Worm (Caenorhabditis elegans) whole organism, young adult: ENCODE measurements around the gene pdi-6.

Source experiments
- B0019.2 ChIP-seq: fragments of 200-800 bp; sonication (Bioruptor generic); conservative IDR thresholded peaks from 2 replicates; pipeline ENCODE4 v1.3.6; 2022; ENCODE audit warnings: missing genetic modification reagents, missing genetic modification characterization, missing compliant biosample characterization
- B0261.1 ChIP-seq: sonication (generic microtip); optimal IDR thresholded peaks from 2 replicates; lab custom pipeline; 2016; ENCODE audit warnings: mild to moderate bottlenecking, missing genetic modification characterization, moderate library complexity, missing compliant biosample characterization
- C17E4.6 ChIP-seq: fragments of 200-800 bp; sonication (Bioruptor generic); IDR thresholded peaks from 2 replicates; pipeline ENCODE4 v1.3.6; 2022; ENCODE audit warnings: missing genetic modification reagents, missing genetic modification characterization, missing compliant biosample characterization
- F10E7.11 ChIP-seq: sonication (generic microtip); optimal IDR thresholded peaks from 2 replicates; lab custom pipeline; 2017; ENCODE audit warnings: mild to moderate bottlenecking, missing genetic modification characterization, moderate library complexity, missing compliant biosample characterization
- F22D6.2 ChIP-seq: sonication (generic microtip); optimal IDR thresholded peaks from 2 replicates; lab custom pipeline; 2016; ENCODE audit warnings: mild to moderate bottlenecking, missing genetic modification characterization, missing compliant biosample characterization
- F23B12.7 ChIP-seq: sonication (generic microtip); optimal IDR thresholded peaks from 2 replicates; lab custom pipeline; 2017; ENCODE audit warnings: missing genetic modification characterization, mild to moderate bottlenecking, missing compliant biosample characterization, antibody characterized with exemption, moderate library complexity; ENCODE audit not compliant: insufficient read depth
- F33H1.4 ChIP-seq: fragments of 200-800 bp; sonication (Bioruptor generic); IDR thresholded peaks from 2 replicates; pipeline ENCODE4 v1.3.6; 2022; ENCODE audit warnings: missing genetic modification reagents, missing genetic modification characterization, missing compliant biosample characterization
- F57C9.4 ChIP-seq: sonication (generic microtip); optimal IDR thresholded peaks from 2 replicates; lab custom pipeline; 2017; ENCODE audit warnings: mild to moderate bottlenecking, missing genetic modification characterization, missing compliant biosample characterization
- T26A5.8 ChIP-seq: sonication (generic microtip); optimal IDR thresholded peaks from 2 replicates; lab custom pipeline; 2016; ENCODE audit warnings: missing genetic modification characterization, missing compliant biosample characterization
- Y53F4B.3 ChIP-seq: fragments of 200-800 bp; sonication (Bioruptor generic); IDR thresholded peaks from 2 replicates; pipeline ENCODE4 v1.3.6; 2022; ENCODE audit warnings: missing genetic modification reagents, missing genetic modification characterization, missing compliant biosample characterization
- Y53G8AR.9 ChIP-seq: fragments of 200-800 bp; sonication (Bioruptor generic); conservative IDR thresholded peaks from 2 replicates; pipeline ENCODE4 v1.3.6; 2022; ENCODE audit warnings: missing genetic modification reagents, missing genetic modification characterization, missing compliant biosample characterization
- Y67H2A.10 ChIP-seq: fragments of 200-800 bp; sonication (Bioruptor generic); conservative IDR thresholded peaks from 2 replicates; pipeline ENCODE4 v1.3.6; 2022; ENCODE audit warnings: missing genetic modification reagents, missing genetic modification characterization, missing compliant biosample characterization
- ZK185.1 ChIP-seq: sonication (generic microtip); optimal IDR thresholded peaks from 2 replicates; lab custom pipeline; 2016; ENCODE audit warnings: mild to moderate bottlenecking, missing genetic modification characterization, missing compliant biosample characterization; ENCODE audit not compliant: poor library complexity, severe bottlenecking
- akir-1 ChIP-seq: fragments of 200-800 bp; sonication (Bioruptor generic); optimal IDR thresholded peaks from 2 replicates; lab custom pipeline; 2018; ENCODE audit warnings: mild to moderate bottlenecking, missing genetic modification characterization, moderate library complexity, missing compliant biosample characterization
- ama-1 ChIP-seq, 3 experiments: fragments of 150-350 bp in 1 of 3; sonication (generic microtip) in 2 of 3; optimal IDR thresholded peaks; 2 replicates each; lab custom pipeline; 2014 to 2018; ENCODE audit warnings: missing biosample characterization in 2 of 3, missing genetic modification characterization in 2 of 3, missing genetic modification reagents in 2 of 3
- aptf-2 ChIP-seq: fragments of 200-800 bp; sonication (Bioruptor generic); conservative IDR thresholded peaks from 2 replicates; pipeline ENCODE4 v1.3.6; 2022; ENCODE audit warnings: missing genetic modification reagents, missing genetic modification characterization, missing compliant biosample characterization
- attf-3 ChIP-seq: fragments of 200-800 bp; sonication (Bioruptor generic); conservative IDR thresholded peaks from 2 replicates; pipeline ENCODE4 v1.3.6; 2022; ENCODE audit warnings: missing genetic modification reagents, missing genetic modification characterization, missing compliant biosample characterization
- ceh-40 ChIP-seq: fragments of 200-800 bp; sonication (Bioruptor generic); IDR thresholded peaks from 2 replicates; pipeline ENCODE4 v1.3.6; 2022; ENCODE audit warnings: missing genetic modification characterization, missing compliant biosample characterization
- ceh-79 ChIP-seq: sonication (generic microtip); optimal IDR thresholded peaks from 2 replicates; lab custom pipeline; 2017; ENCODE audit warnings: mild to moderate bottlenecking, missing genetic modification characterization, missing compliant biosample characterization
- die-1 ChIP-seq: sonication (generic microtip); optimal IDR thresholded peaks from 2 replicates; lab custom pipeline; 2016; ENCODE audit warnings: missing genotype, mild to moderate bottlenecking, missing genetic modification characterization, missing compliant biosample characterization
- dox-1 ChIP-seq: fragments of 200-800 bp; sonication (Bioruptor generic); IDR thresholded peaks from 2 replicates; pipeline ENCODE4 v1.3.6; 2022; ENCODE audit warnings: missing genetic modification reagents, missing genetic modification characterization, missing compliant biosample characterization
- dpff-1 ChIP-seq: sonication (generic microtip); optimal IDR thresholded peaks from 2 replicates; lab custom pipeline; 2017; ENCODE audit warnings: mild to moderate bottlenecking, missing genetic modification characterization, missing compliant biosample characterization
- dpl-1 ChIP-seq: fragments of 150-350 bp; optimal IDR thresholded peaks from 2 replicates; lab custom pipeline; 2014; ENCODE audit warnings: missing biosample characterization, missing genetic modification reagents, missing genetic modification characterization
- egrh-3 ChIP-seq: fragments of 200-800 bp; sonication (Bioruptor generic); IDR thresholded peaks from 2 replicates; pipeline ENCODE4 v1.3.6; 2022; ENCODE audit warnings: missing genetic modification reagents, missing genetic modification characterization, missing compliant biosample characterization
- hlh-12 ChIP-seq: sonication (generic microtip); optimal IDR thresholded peaks from 2 replicates; lab custom pipeline; 2016; ENCODE audit warnings: missing genetic modification characterization, missing compliant biosample characterization
- hmg-1.2 ChIP-seq: fragments of 200-800 bp; sonication (Bioruptor generic); IDR thresholded peaks from 2 replicates; pipeline ENCODE4 v1.3.6; 2022; ENCODE audit warnings: missing genetic modification reagents, missing genetic modification characterization, missing compliant biosample characterization
- hrde-1 ChIP-seq: sonication (generic microtip); optimal IDR thresholded peaks from 2 replicates; lab custom pipeline; 2016; ENCODE audit warnings: missing genetic modification characterization, mild to moderate bottlenecking, missing compliant biosample characterization, moderate library complexity, missing genotype, missing genetic modification reagents, borderline replicate concordance
- lag-1 ChIP-seq: fragments of 200-800 bp; sonication (Bioruptor generic); IDR thresholded peaks from 2 replicates; pipeline ENCODE4 v1.3.6; 2022; ENCODE audit warnings: missing genetic modification reagents, missing genetic modification characterization, missing compliant biosample characterization
- lin-35 ChIP-seq, 3 experiments: fragments of 150-350 bp in 2 of 3; sonication (generic microtip) in 1 of 3; optimal IDR thresholded peaks; 2 replicates each; lab custom pipeline; 2014 to 2018; ENCODE audit warnings: missing biosample characterization in 3 of 3, missing genetic modification characterization in 3 of 3, missing genetic modification reagents in 3 of 3
- lin-40 ChIP-seq: sonication (generic microtip); optimal IDR thresholded peaks from 2 replicates; lab custom pipeline; 2016; ENCODE audit warnings: missing genetic modification characterization, mild to moderate bottlenecking, missing compliant biosample characterization, missing genotype, missing genetic modification reagents
- lsy-27 ChIP-seq: sonication (generic microtip); optimal IDR thresholded peaks from 2 replicates; lab custom pipeline; 2017; ENCODE audit warnings: missing genetic modification characterization, mild to moderate bottlenecking, missing compliant biosample characterization, antibody characterized with exemption, missing genotype, borderline replicate concordance; ENCODE audit not compliant: insufficient read depth
- madf-3 ChIP-seq: fragments of 200-800 bp; sonication (Bioruptor generic); IDR thresholded peaks from 2 replicates; pipeline ENCODE4 v1.3.6; 2022; ENCODE audit warnings: missing genetic modification reagents, missing genetic modification characterization, missing compliant biosample characterization
- nhr-179 ChIP-seq: sonication (generic microtip); optimal IDR thresholded peaks from 2 replicates; lab custom pipeline; 2016; ENCODE audit warnings: mild to moderate bottlenecking, missing genetic modification characterization, missing compliant biosample characterization
- nhr-80 ChIP-seq: sonication (generic microtip); optimal IDR thresholded peaks from 2 replicates; lab custom pipeline; 2016; ENCODE audit warnings: missing genetic modification characterization, missing compliant biosample characterization
- snpc-4 ChIP-seq, 5 experiments: fragments of 150-350 bp in 1 of 5; sonication (generic microtip) in 4 of 5; optimal IDR thresholded peaks; 2 replicates each; lab custom pipeline; 2014 to 2018; ENCODE audit warnings: missing genetic modification characterization in 5 of 5, missing biosample characterization in 3 of 5, antibody characterized with exemption in 2 of 5, mild to moderate bottlenecking in 2 of 5, missing compliant biosample characterization in 2 of 5, missing genotype in 2 of 5, moderate library complexity in 2 of 5, missing genetic modification reagents in 1 of 5
- unc-62 ChIP-seq: fragments of 150-350 bp; optimal IDR thresholded peaks from 2 replicates; lab custom pipeline; 2014; ENCODE audit warnings: missing biosample characterization, missing genetic modification reagents, missing genetic modification characterization
- ztf-6 ChIP-seq: fragments of 200-800 bp; sonication (Bioruptor generic); IDR thresholded peaks from 2 replicates; pipeline ENCODE4 v1.3.6; 2022; ENCODE audit warnings: missing genetic modification reagents, missing genetic modification characterization, missing compliant biosample characterization

Gene pdi-6

DNA sequence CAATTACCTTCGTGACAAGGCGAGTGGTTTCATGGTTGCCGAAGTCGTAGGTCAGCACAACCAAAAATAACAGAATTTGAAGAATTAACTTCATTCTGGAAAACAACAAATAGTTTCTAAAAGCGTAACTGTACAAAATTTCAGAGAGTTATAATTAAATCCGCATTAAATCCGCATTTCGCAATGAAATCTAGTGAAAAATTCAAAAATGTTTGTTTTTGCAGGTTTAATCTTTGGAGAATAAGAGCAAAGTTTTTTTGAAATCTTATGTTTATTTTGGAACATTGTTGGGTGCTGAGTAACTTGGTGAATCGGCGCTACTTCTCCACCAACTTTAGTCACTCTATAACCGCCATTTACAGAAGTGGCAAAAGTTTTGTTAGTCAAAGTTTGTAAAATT lies 17.5 kb upstream of the pdi-6 start, which contains the start of gene C36B7.4:
Gene C36B7.4, minus strand, starts transcription at position 101 of the 400 bp plus-strand sequence.
- TF ChIP-seq C17E4.6 (GFP tag; lab: Robert Waterston, UW) (no peak), hlh-12 (tag; lab: Kevin White, UChicago) (no peak), die-1 (no peak), ceh-79 (tag; lab: Kevin White, UChicago) (no peak), hmg-1.2 (no peak), attf-3 (GFP tag; lab: Robert Waterston, UW) (no peak), aptf-2 (GFP tag; lab: Robert Waterston, UW) (no peak), snpc-4 (GFP tag; optimal IDR thresholded peaks at IDR 0.05; lab: Kevin White, UChicago) (no peak), snpc-4 (tag; optimal IDR thresholded peaks at IDR 0.05; lab: Kevin White, UChicago) (no peak), B0261.1 (no peak), unc-62 (GFP tag; lab: Kevin White, UChicago) (no peak), F57C9.4 (no peak), F33H1.4 (no peak), hrde-1 (tag; lab: Kevin White, UChicago) (no peak), nhr-80 (no peak), lsy-27 (tag; lab: Kevin White, UChicago) (no peak), Y67H2A.10 (no peak), egrh-3 (no peak), F10E7.11 (tag; lab: Kevin White, UChicago) (no peak), lin-40 (no peak)

DNA sequence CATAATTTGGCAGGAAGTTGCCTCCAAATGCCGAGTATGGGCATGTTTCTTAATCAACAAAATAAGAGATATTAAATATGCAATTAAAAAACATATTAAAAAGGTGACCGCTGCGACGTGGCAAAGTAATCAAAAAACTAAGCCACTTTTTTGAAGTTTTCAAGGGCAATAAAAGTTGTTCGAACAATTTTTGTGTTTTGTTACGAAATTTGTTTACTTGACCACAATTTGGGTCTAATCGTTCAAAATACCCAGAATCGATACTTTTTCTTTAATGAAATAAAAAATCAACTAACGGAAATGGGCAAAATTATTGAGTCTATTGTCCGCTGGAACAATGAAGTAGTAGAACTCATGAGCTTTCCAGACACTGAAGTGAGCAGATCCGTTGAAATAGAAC lies 16.7 kb upstream of the pdi-6 start, which contains the start of gene Y1B5A.1:
Gene Y1B5A.1, plus strand, starts transcription at position 301 of the 400 bp plus-strand sequence.
- no peak for TF ChIP-seq nhr-179 (tag; lab: Kevin White, UChicago)
- no peak for TF ChIP-seq Y53G8AR.9
- TF ChIP-seq ceh-40 = no peak
- TF ChIP-seq hlh-12 (tag; lab: Kevin White, UChicago) = no peak

- TF ChIP-seq lag-1 (GFP tag; lab: Robert Waterston, UW) (no peak), dox-1 (GFP tag; lab: Robert Waterston, UW) (no peak), aptf-2 (GFP tag; lab: Robert Waterston, UW) (no peak), F23B12.7 (no peak), akir-1 (GFP tag; lab: Kevin White, UChicago) (no peak), ZK185.1 (tag; lab: Kevin White, UChicago) (no peak), lin-35 (GFP tag; optimal IDR thresholded peaks at IDR 0.05; lab: Kevin White, UChicago) (no peak), ama-1 (optimal IDR thresholded peaks at IDR 0.05; lab: Kevin White, UChicago) (no peak), ama-1 (GFP tag; optimal IDR thresholded peaks at IDR 0.05; lab: Kevin White, UChicago) (no peak)
These were observed 8.1 kb upstream of the pdi-6 start for ce11 chrX:7076485-7076884.

ce11 chrX:7075250-7075649 lies 6.9 kb upstream of the pdi-6 start, which contains the start of gene B0403.6:
B0403.6 (minus strand) TSS chrX:7075350.
- TF ChIP-seq ztf-6 (GFP tag; lab: Robert Waterston, UW) (no peak), T26A5.8 (tag; lab: Kevin White, UChicago) (no peak), madf-3 (no peak), F22D6.2 (tag; lab: Kevin White, UChicago) (no peak), ceh-79 (tag; lab: Kevin White, UChicago) (no peak), F10E7.11 (tag; lab: Kevin White, UChicago) (no peak), dpff-1 (no peak), hlh-12 (tag; lab: Kevin White, UChicago) (no peak), Y53F4B.3 (GFP tag; lab: Robert Waterston, UW) (no peak), hrde-1 (tag; lab: Kevin White, UChicago) (no peak), die-1 (no peak), F33H1.4 (no peak), dpl-1 (GFP tag; lab: Kevin White, UChicago) (no peak), B0019.2 (GFP tag; lab: Robert Waterston, UW) (no peak)
